Worm (Caenorhabditis elegans): ENCODE measurements around the gene oac-32.

DNA sequence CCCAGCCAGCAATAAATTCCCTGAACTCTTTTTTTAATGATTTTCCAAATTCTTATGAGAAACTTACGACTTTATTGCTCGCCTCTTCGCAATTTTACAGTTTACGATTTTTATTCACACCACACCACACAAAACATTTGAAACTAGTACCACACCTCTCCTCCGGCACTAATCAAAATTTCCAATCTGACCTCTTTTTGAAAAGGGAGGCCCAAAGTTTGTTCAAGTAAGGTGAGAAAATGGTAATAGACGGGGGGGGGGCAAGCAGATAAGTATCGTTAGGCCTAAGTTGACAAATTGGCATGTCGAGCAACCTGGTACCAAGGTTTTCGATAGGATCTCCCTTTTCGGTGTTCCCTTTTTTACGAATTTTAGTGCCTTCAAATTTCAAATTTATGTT, 34.2 kb upstream of the oac-32 start:
- TF ChIP-seq him-1 (tag; optimal IDR thresholded peaks at IDR 0.05) (no peak), dao-5 (tag; optimal IDR thresholded peaks at IDR 0.05) (no peak), W03F9.2 (tag; optimal IDR thresholded peaks at IDR 0.05) (no peak)

All from whole organism, L4/young adult.